Fruit fly (Drosophila melanogaster): ENCODE data around the gene CG31917.
A peak's percentile ranks its signal among the peaks of the same experiment; 100 is the strongest.

Gene CG31917

DNA sequence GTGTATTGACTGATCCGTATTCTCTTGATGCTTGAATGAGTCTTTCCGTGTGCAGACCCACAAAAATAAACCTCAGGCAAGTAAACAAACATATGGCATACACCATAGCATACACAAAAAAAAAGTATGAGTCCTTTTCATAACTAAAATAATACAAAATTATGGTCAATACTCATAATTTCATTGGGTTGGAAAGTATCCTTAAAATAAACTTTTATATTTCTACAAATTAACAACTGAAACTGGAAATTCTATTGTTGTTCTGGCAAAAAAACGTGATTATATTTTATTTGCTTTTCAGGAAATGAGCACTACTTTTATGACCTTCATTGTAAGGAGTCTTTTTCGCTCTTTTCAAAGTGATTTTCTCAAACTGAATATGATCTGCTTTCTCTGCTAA is 31.4 kb upstream of the CG31917 start (continued):
- TF ChIP-seq CG10565 (GFP tag; optimal IDR thresholded peaks at IDR 0.05): no peak
- peak; percentile 46 for TF ChIP-seq Ssrp (tag; optimal IDR thresholded peaks at IDR 0.05)
- TF ChIP-seq CG4404 (GFP tag; IDR thresholded peaks at IDR 0.05): no peak
- TF ChIP-seq CG10209 (GFP tag; optimal IDR thresholded peaks at IDR 0.05): peak; percentile 3
- TF ChIP-seq CG5953 (GFP tag; IDR thresholded peaks at IDR 0.05): no peak
- no peak for TF ChIP-seq CG3726 (GFP tag; IDR thresholded peaks at IDR 0.05)
- no peak for TF ChIP-seq dm (GFP tag; optimal IDR thresholded peaks at IDR 0.05)
- no peak for TF ChIP-seq bbx (GFP tag; IDR thresholded peaks at IDR 0.05; ENCODE audit: partially characterized antibody)
- TF ChIP-seq bsh (GFP tag; optimal IDR thresholded peaks at IDR 0.05): peak in 1 of 2 experiments; percentile 53
- no peak for TF ChIP-seq HLH4C (GFP tag; IDR thresholded peaks at IDR 0.05; ENCODE audit: partially characterized antibody)
- TF ChIP-seq chn (GFP tag; optimal IDR thresholded peaks at IDR 0.05): no peak
- no peak for TF ChIP-seq crp (GFP tag; optimal IDR thresholded peaks at IDR 0.05)
- TF ChIP-seq Antp (GFP tag; optimal IDR thresholded peaks at IDR 0.05): no peak
- no peak for TF ChIP-seq Hr39 (optimal IDR thresholded peaks at IDR 0.05)
- peak; percentile 3 for TF ChIP-seq CG1529 (GFP tag; optimal IDR thresholded peaks at IDR 0.05)
- peak; percentile 53; the same call in 1 of the 2 replicates for TF ChIP-seq Xrp1 (GFP tag; IDR thresholded peaks at IDR 0.05)
- TF ChIP-seq lab (GFP tag; optimal IDR thresholded peaks at IDR 0.05): no peak
- peak; percentile 11 for TF ChIP-seq Fer3 (tag; optimal IDR thresholded peaks at IDR 0.05)
- TF ChIP-seq CG14014 (GFP tag; IDR thresholded peaks at IDR 0.05): no peak
- TF ChIP-seq vfl (GFP tag; optimal IDR thresholded peaks at IDR 0.05): no peak
- no peak for TF ChIP-seq CG13287 (GFP tag; IDR thresholded peaks at IDR 0.05; ENCODE audit: partially characterized antibody)
- no peak for TF ChIP-seq z (GFP tag; IDR thresholded peaks at IDR 0.05)
- TF ChIP-seq sna (GFP tag; IDR thresholded peaks at IDR 0.05; ENCODE audit: partially characterized antibody): no peak
- TF ChIP-seq CG10979 (tag; optimal IDR thresholded peaks at IDR 0.05): peak; percentile 58
- no peak for TF ChIP-seq CG3065 (GFP tag; optimal IDR thresholded peaks at IDR 0.05)
- TF ChIP-seq Asciz (GFP tag; optimal IDR thresholded peaks at IDR 0.05): no peak
- no peak for TF ChIP-seq CG11398 (GFP tag; optimal IDR thresholded peaks at IDR 0.05)
- peak; percentile 43 for TF ChIP-seq zf30C (GFP tag; optimal IDR thresholded peaks at IDR 0.05)
- TF ChIP-seq nau (GFP tag; optimal IDR thresholded peaks at IDR 0.05): no peak
- TF ChIP-seq ewg (GFP tag; optimal IDR thresholded peaks at IDR 0.05): no peak
- TF ChIP-seq CG31441 (GFP tag; IDR thresholded peaks at IDR 0.05): peak; percentile 41; the same call in 1 of the 2 replicates
- TF ChIP-seq nmo (GFP tag; optimal IDR thresholded peaks at IDR 0.05): peak; percentile 27
- TF ChIP-seq Ada2b (GFP tag; IDR thresholded peaks at IDR 0.05): no peak
- peak; percentile 4 for TF ChIP-seq CG30403 (GFP tag; optimal IDR thresholded peaks at IDR 0.05)
- peak; percentile 25 for TF ChIP-seq nerfin-1 (tag; optimal IDR thresholded peaks at IDR 0.05)
- TF ChIP-seq jumu (GFP tag; optimal IDR thresholded peaks at IDR 0.05): no peak
- TF ChIP-seq CG18599 (GFP tag; optimal IDR thresholded peaks at IDR 0.05): peak; percentile 3
- no peak for TF ChIP-seq otp (GFP tag; IDR thresholded peaks at IDR 0.05)
- no peak for TF ChIP-seq vvl (GFP tag; IDR thresholded peaks at IDR 0.05)
- no peak for TF ChIP-seq CG9797 (GFP tag; optimal IDR thresholded peaks at IDR 0.05)
- TF ChIP-seq trh (GFP tag; optimal IDR thresholded peaks at IDR 0.05): no peak
- no peak for TF ChIP-seq CTCF (GFP tag; optimal IDR thresholded peaks at IDR 0.05)
- no peak for TF ChIP-seq CG14441 (GFP tag; IDR thresholded peaks at IDR 0.05)
- no peak for TF ChIP-seq ssp (GFP tag; IDR thresholded peaks at IDR 0.05)
- TF ChIP-seq fu2 (GFP tag; optimal IDR thresholded peaks at IDR 0.05): no peak
- no peak for TF ChIP-seq CG10654 (GFP tag; optimal IDR thresholded peaks at IDR 0.05)
- TF ChIP-seq CG9727 (GFP tag; optimal IDR thresholded peaks at IDR 0.05): peak; percentile 36
- no peak for TF ChIP-seq CG9932 (GFP tag; IDR thresholded peaks at IDR 0.05)
- TF ChIP-seq zfh1 (GFP tag; IDR thresholded peaks at IDR 0.05): no peak
- TF ChIP-seq CG7839 (tag; optimal IDR thresholded peaks at IDR 0.05): peak; percentile 43
- no peak for TF ChIP-seq Gug (GFP tag; IDR thresholded peaks at IDR 0.05)
- no peak for TF ChIP-seq B-H1 (GFP tag; IDR thresholded peaks at IDR 0.05)

Data from whole organism, embryonic.